Worm (Caenorhabditis elegans) whole organism, early embryonic: ENCODE results near the gene F45E4.6.

ENCODE experiments used
- B0310.2 ChIP-seq: sonication (generic microtip); optimal IDR thresholded peaks from 2 replicates; lab custom pipeline; 2016; ENCODE audit warnings: mild to moderate bottlenecking, missing genetic modification characterization, missing compliant biosample characterization
- F13C5.2 ChIP-seq: sonication (generic microtip); optimal IDR thresholded peaks from 2 replicates; lab custom pipeline; 2017; ENCODE audit warnings: mild to moderate bottlenecking, missing genetic modification characterization, inconsistent platforms, missing compliant biosample characterization
- aly-1 ChIP-seq: sonication (generic microtip); optimal IDR thresholded peaks from 2 replicates; lab custom pipeline; 2016; ENCODE audit warnings: missing genetic modification characterization, missing compliant biosample characterization
- ama-1 ChIP-seq: fragments of 150-350 bp; optimal IDR thresholded peaks from 2 replicates; lab custom pipeline; 2014
- ceh-13 ChIP-seq: fragments of 200-800 bp; sonication (Bioruptor generic); optimal IDR thresholded peaks from 2 replicates; lab custom pipeline; 2018; ENCODE audit warnings: mild to moderate bottlenecking, missing genetic modification characterization, missing compliant biosample characterization
- ceh-36 ChIP-seq: sonication (generic microtip); optimal IDR thresholded peaks from 2 replicates; lab custom pipeline; 2016; ENCODE audit warnings: missing genetic modification characterization, inconsistent platforms, missing compliant biosample characterization
- ets-7 ChIP-seq: sonication (generic microtip); optimal IDR thresholded peaks from 2 replicates; lab custom pipeline; 2016; ENCODE audit warnings: missing genotype, missing genetic modification characterization, missing compliant biosample characterization
- flt-1 ChIP-seq: fragments of 200-800 bp; sonication (Bioruptor generic); IDR thresholded peaks from 2 replicates; pipeline ENCODE4 v1.3.6; 2022; ENCODE audit warnings: missing genetic modification characterization, missing compliant biosample characterization
- hmbx-1 ChIP-seq: sonication (generic microtip); optimal IDR thresholded peaks from 2 replicates; lab custom pipeline; 2016; ENCODE audit warnings: mild to moderate bottlenecking, missing genetic modification characterization, missing compliant biosample characterization
- hmg-4 ChIP-seq: fragments of 200-800 bp; sonication (Bioruptor generic); optimal IDR thresholded peaks from 2 replicates; lab custom pipeline; 2018; ENCODE audit warnings: mild to moderate bottlenecking, missing genetic modification characterization, missing compliant biosample characterization
- hnd-1 ChIP-seq: sonication (generic microtip); optimal IDR thresholded peaks from 2 replicates; lab custom pipeline; 2016; ENCODE audit warnings: missing genetic modification characterization, missing compliant biosample characterization
- pes-1 ChIP-seq: fragments of 200-800 bp; sonication (Bioruptor generic); IDR thresholded peaks from 2 replicates; pipeline ENCODE4 v1.3.6; 2022; ENCODE audit warnings: missing genetic modification reagents, missing genetic modification characterization, missing compliant biosample characterization
- scrt-1 ChIP-seq: fragments of 200-800 bp; sonication (Bioruptor generic); IDR thresholded peaks from 2 replicates; pipeline ENCODE4 v1.3.6; 2022; ENCODE audit warnings: missing genetic modification characterization, missing compliant biosample characterization
- sea-1 ChIP-seq: fragments of 200-800 bp; sonication (Bioruptor generic); conservative IDR thresholded peaks from 2 replicates; pipeline ENCODE4 v1.3.6; 2022; ENCODE audit warnings: missing genetic modification characterization, missing compliant biosample characterization
- tbx-11 ChIP-seq: fragments of 200-800 bp; sonication (Bioruptor generic); IDR thresholded peaks from 2 replicates; pipeline ENCODE4 v1.3.6; 2022; ENCODE audit warnings: missing genetic modification characterization, missing compliant biosample characterization
- tbx-37 ChIP-seq: fragments of 200-800 bp; sonication (Bioruptor generic); conservative IDR thresholded peaks from 2 replicates; pipeline ENCODE4 v1.3.6; 2022; ENCODE audit warnings: missing genetic modification reagents, missing genetic modification characterization, missing compliant biosample characterization
- tra-4 ChIP-seq: sonication (generic microtip); optimal IDR thresholded peaks from 2 replicates; lab custom pipeline; 2017; ENCODE audit warnings: missing genetic modification characterization, missing compliant biosample characterization

Gene F45E4.6

ce11 chrIV:7658589-7658988, 26.2 kb upstream of the F45E4.6 start, which contains the start of gene C08G9.1:
Gene C08G9.1 (plus strand): TSS chrIV:7658763.
- TF ChIP-seq tbx-11 (no peak), pes-1 (GFP tag; lab: Robert Waterston, UW) (no peak), ceh-13 (no peak), sea-1 (no peak)

- TF ChIP-seq pes-1 (GFP tag; lab: Robert Waterston, UW) (peak; percentile 49; the same call in 1 of the 2 replicates), ama-1 (lab: Kevin White, UChicago) (no peak), ceh-36 (tag; lab: Kevin White, UChicago) (no peak), F13C5.2 (tag; lab: Kevin White, UChicago) (peak; percentile 16)
Observed at ce11 chrIV:7654212-7654778, 21.9 kb upstream of the F45E4.6 start, which contains the start of gene nrde-4. Gene nrde-4 (minus strand): TSS chrIV:7654262.

ce11 chrIV:7653198-7653597, 20.9 kb upstream of the F45E4.6 start:
- TF ChIP-seq ceh-36 (tag; lab: Kevin White, UChicago), result no peak
- TF ChIP-seq pes-1 (GFP tag; lab: Robert Waterston, UW), result no peak
- TF ChIP-seq hnd-1 (tag; lab: Kevin White, UChicago), result no peak
- TF ChIP-seq ama-1 (lab: Kevin White, UChicago), result no peak
- TF ChIP-seq aly-1 (tag; lab: Kevin White, UChicago), result no peak
- no peak for TF ChIP-seq ceh-13
- TF ChIP-seq sea-1, result no peak
- TF ChIP-seq F13C5.2 (tag; lab: Kevin White, UChicago), result no peak
- TF ChIP-seq tra-4 (tag; lab: Kevin White, UChicago), result no peak

ce11 chrIV:7651120-7651519, 18.8 kb upstream of the F45E4.6 start, which contains the start of gene cima-1:
Gene cima-1 (plus strand): TSS chrIV:7651459.
- no peak for TF ChIP-seq hnd-1 (tag; lab: Kevin White, UChicago)
- no peak for TF ChIP-seq hmg-4
- TF ChIP-seq ama-1 (lab: Kevin White, UChicago), result no peak
- no peak for TF ChIP-seq ets-7 (tag; lab: Kevin White, UChicago)
- no peak for TF ChIP-seq ceh-36 (tag; lab: Kevin White, UChicago)
- no peak for TF ChIP-seq tbx-11
- no peak for TF ChIP-seq aly-1 (tag; lab: Kevin White, UChicago)
- no peak for TF ChIP-seq pes-1 (GFP tag; lab: Robert Waterston, UW)
- TF ChIP-seq ceh-13, result no peak
- TF ChIP-seq hmbx-1, result no peak
- TF ChIP-seq tbx-37 (GFP tag; lab: Robert Waterston, UW), result no peak

ce11 chrIV:7650433-7650832, 18.1 kb upstream of the F45E4.6 start:
- no peak for TF ChIP-seq ceh-13
- TF ChIP-seq tbx-11, result no peak
- TF ChIP-seq sea-1, result no peak
- TF ChIP-seq tra-4 (tag; lab: Kevin White, UChicago), result no peak
- no peak for TF ChIP-seq flt-1
- TF ChIP-seq scrt-1 (GFP tag; lab: Robert Waterston, UW), result no peak
- no peak for TF ChIP-seq hnd-1 (tag; lab: Kevin White, UChicago)
- no peak for TF ChIP-seq aly-1 (tag; lab: Kevin White, UChicago)
- TF ChIP-seq hmbx-1, result no peak
- no peak for TF ChIP-seq hmg-4
- no peak for TF ChIP-seq ets-7 (tag; lab: Kevin White, UChicago)
- TF ChIP-seq F13C5.2 (tag; lab: Kevin White, UChicago), result no peak
- no peak for TF ChIP-seq tbx-37 (GFP tag; lab: Robert Waterston, UW)
- no peak for TF ChIP-seq ama-1 (lab: Kevin White, UChicago)
- TF ChIP-seq B0310.2 (tag; lab: Kevin White, UChicago), result no peak
- TF ChIP-seq pes-1 (GFP tag; lab: Robert Waterston, UW), result no peak
- TF ChIP-seq ceh-36 (tag; lab: Kevin White, UChicago), result no peak

ce11 chrIV:7646861-7647260, 14.5 kb upstream of the F45E4.6 start:
- no peak for TF ChIP-seq sea-1
- no peak for TF ChIP-seq hnd-1 (tag; lab: Kevin White, UChicago)
- no peak for TF ChIP-seq hmg-4
- no peak for TF ChIP-seq tra-4 (tag; lab: Kevin White, UChicago)
- TF ChIP-seq ceh-36 (tag; lab: Kevin White, UChicago), result no peak
- no peak for TF ChIP-seq aly-1 (tag; lab: Kevin White, UChicago)
- no peak for TF ChIP-seq hmbx-1
- no peak for TF ChIP-seq B0310.2 (tag; lab: Kevin White, UChicago)
- TF ChIP-seq pes-1 (GFP tag; lab: Robert Waterston, UW), result no peak
- no peak for TF ChIP-seq ets-7 (tag; lab: Kevin White, UChicago)
- no peak for TF ChIP-seq tbx-11
- TF ChIP-seq F13C5.2 (tag; lab: Kevin White, UChicago), result no peak
- TF ChIP-seq ceh-13, result no peak
- no peak for TF ChIP-seq tbx-37 (GFP tag; lab: Robert Waterston, UW)
- no peak for TF ChIP-seq scrt-1 (GFP tag; lab: Robert Waterston, UW)
- TF ChIP-seq flt-1, result no peak
- no peak for TF ChIP-seq ama-1 (lab: Kevin White, UChicago)

ce11 chrIV:7646119-7646518, 13.8 kb upstream of the F45E4.6 start, which contains the start of gene hmg-5:
Gene hmg-5 (minus strand): TSS chrIV:7646219.
- TF ChIP-seq scrt-1 (GFP tag; lab: Robert Waterston, UW) (no peak), hmg-4 (no peak), flt-1 (no peak), aly-1 (tag; lab: Kevin White, UChicago) (no peak), ama-1 (lab: Kevin White, UChicago) (no peak), hmbx-1 (no peak), hnd-1 (tag; lab: Kevin White, UChicago) (no peak)

- TF ChIP-seq ceh-36 (tag; lab: Kevin White, UChicago) (no peak), tra-4 (tag; lab: Kevin White, UChicago) (no peak), scrt-1 (GFP tag; lab: Robert Waterston, UW) (no peak), ama-1 (lab: Kevin White, UChicago) (no peak), tbx-11 (no peak), F13C5.2 (tag; lab: Kevin White, UChicago) (no peak), aly-1 (tag; lab: Kevin White, UChicago) (no peak), tbx-37 (GFP tag; lab: Robert Waterston, UW) (no peak), pes-1 (GFP tag; lab: Robert Waterston, UW) (no peak)
Observed at ce11 chrIV:7642971-7643370, 10.6 kb upstream of the F45E4.6 start, which contains the start of gene nlp-20. Gene nlp-20 (minus strand): TSS chrIV:7643071.
